Fruit fly (Drosophila melanogaster) whole organism, embryonic: Measurements from ENCODE around the gene sol.
A peak's percentile ranks its signal among the peaks of the same experiment; 100 is the strongest.

ENCODE experiments used
- B-H2 ChIP-seq: fragments of 200-800 bp; sonication (Bioruptor generic); optimal IDR thresholded peaks from 2 replicates; lab custom pipeline; 2018; ENCODE audit warnings: missing biosample characterization, mild to moderate bottlenecking, missing genetic modification characterization
- CG12659 ChIP-seq: fragments of 200-800 bp; sonication (Bioruptor generic); optimal IDR thresholded peaks from 3 replicates; lab custom pipeline; 2017; ENCODE audit warnings: mild to moderate bottlenecking, missing biosample characterization, missing genetic modification reagents, missing genetic modification characterization
- CG13775 ChIP-seq: fragments of 200-800 bp; sonication (Bioruptor generic); optimal IDR thresholded peaks from 3 replicates; lab custom pipeline; 2017; ENCODE audit warnings: missing biosample characterization, mild to moderate bottlenecking, missing genetic modification characterization
- CG14014 ChIP-seq: fragments of 200-800 bp; sonication (Bioruptor generic); IDR thresholded peaks from 2 replicates; pipeline ENCODE4 v1.3.6; 2022; ENCODE audit warnings: missing biosample characterization, missing genetic modification characterization
- CG16779 ChIP-seq: fragments of 200-800 bp; sonication (Bioruptor generic); IDR thresholded peaks from 2 replicates; pipeline ENCODE4 v1.3.6; 2022; ENCODE audit warnings: missing biosample characterization, missing genetic modification characterization
- CG16813 ChIP-seq: fragments of 200-800 bp; sonication (Bioruptor generic); IDR thresholded peaks from 3 replicates; pipeline ENCODE4 v1.3.6; 2022; ENCODE audit warnings: missing biosample characterization, missing genetic modification characterization; ENCODE audit not compliant: partially characterized antibody
- CG18619 ChIP-seq: fragments of 200-800 bp; sonication (Bioruptor generic); optimal IDR thresholded peaks from 3 replicates; lab custom pipeline; 2017; ENCODE audit warnings: missing biosample characterization, mild to moderate bottlenecking, missing genetic modification characterization
- CG30403 ChIP-seq: fragments of 200-800 bp; sonication (Bioruptor generic); optimal IDR thresholded peaks from 3 replicates; lab custom pipeline; 2016; ENCODE audit warnings: missing biosample characterization, missing genetic modification characterization
- CG6175 ChIP-seq: fragments of 200-800 bp; sonication (Bioruptor generic); IDR thresholded peaks from 3 replicates; pipeline ENCODE4 v1.3.6; 2022; ENCODE audit warnings: missing biosample characterization, missing genetic modification characterization
- CG6654 ChIP-seq: fragments of 200-800 bp; sonication (Bioruptor generic); optimal IDR thresholded peaks from 2 replicates; lab custom pipeline; 2017; ENCODE audit warnings: missing biosample characterization, mild to moderate bottlenecking, missing genetic modification characterization
- CG6689 ChIP-seq: fragments of 200-800 bp; sonication (Bioruptor generic); IDR thresholded peaks from 2 replicates; pipeline ENCODE4 v1.3.6; 2022; ENCODE audit warnings: missing biosample characterization, missing genetic modification characterization
- CG8388 ChIP-seq: fragments of 200-800 bp; sonication (Bioruptor generic); optimal IDR thresholded peaks from 2 replicates; lab custom pipeline; 2019; ENCODE audit warnings: missing biosample characterization, mild to moderate bottlenecking, missing genetic modification characterization, moderate library complexity
- CG8478 ChIP-seq: fragments of >200 bp; optimal IDR thresholded peaks from 2 replicates; lab custom pipeline; 2018
- CG8944 ChIP-seq: fragments of 200-800 bp; sonication (Bioruptor generic); optimal IDR thresholded peaks from 3 replicates; lab custom pipeline; 2016; ENCODE audit warnings: missing biosample characterization, missing genetic modification characterization
- CG9215 ChIP-seq: fragments of 200-800 bp; sonication (Bioruptor generic); IDR thresholded peaks from 2 replicates; pipeline ENCODE4 v1.3.6; 2022; ENCODE audit warnings: missing biosample characterization, missing genetic modification characterization
- CG9437 ChIP-seq: fragments of 200-800 bp; sonication (Bioruptor generic); optimal IDR thresholded peaks from 2 replicates; lab custom pipeline; 2018; ENCODE audit warnings: missing biosample characterization, mild to moderate bottlenecking, missing genetic modification characterization
- CG9876 ChIP-seq: fragments of 200-800 bp; sonication (Bioruptor generic); optimal IDR thresholded peaks from 2 replicates; lab custom pipeline; 2016; ENCODE audit warnings: missing biosample characterization, missing genetic modification characterization
- D19A ChIP-seq: fragments of 200-800 bp; optimal IDR thresholded peaks from 3 replicates; lab custom pipeline; 2019; ENCODE audit warnings: missing biosample characterization, mild to moderate bottlenecking, missing genetic modification characterization, moderate library complexity
- Dip3 ChIP-seq: fragments of 200-800 bp; sonication (Bioruptor generic); optimal IDR thresholded peaks from 3 replicates; lab custom pipeline; 2016; ENCODE audit warnings: missing biosample characterization, missing genetic modification characterization
- Fer1 ChIP-seq: fragments of 200-800 bp; sonication (Bioruptor generic); optimal IDR thresholded peaks from 2 replicates; lab custom pipeline; 2017; ENCODE audit warnings: missing biosample characterization, mild to moderate bottlenecking, missing genetic modification characterization
- Gug ChIP-seq: fragments of 200-800 bp; sonication (Bioruptor generic); IDR thresholded peaks from 4 replicates; pipeline ENCODE4 v1.3.6; 2022; ENCODE audit warnings: missing biosample characterization, missing genetic modification characterization
- HHEX ChIP-seq: fragments of 200-800 bp; sonication (Bioruptor generic); optimal IDR thresholded peaks from 3 replicates; lab custom pipeline; 2017; ENCODE audit warnings: missing biosample characterization, mild to moderate bottlenecking, missing genetic modification characterization, missing genetic modification reagents
- Hey ChIP-seq: fragments of 200-800 bp; sonication (Bioruptor generic); optimal IDR thresholded peaks from 3 replicates; lab custom pipeline; 2018; ENCODE audit warnings: missing biosample characterization, mild to moderate bottlenecking, missing genetic modification characterization
- HmgZ ChIP-seq: fragments of 200-800 bp; sonication (Bioruptor generic); optimal IDR thresholded peaks from 2 replicates; lab custom pipeline; 2018; ENCODE audit warnings: missing biosample characterization, mild to moderate bottlenecking, missing genetic modification characterization
- Lhr ChIP-seq: fragments of 200-800 bp; sonication (Bioruptor generic); optimal IDR thresholded peaks from 3 replicates; lab custom pipeline; 2017; ENCODE audit warnings: mild to moderate bottlenecking, missing biosample characterization, missing genetic modification reagents, missing genetic modification characterization
- NFAT ChIP-seq: fragments of 200-800 bp; sonication (Bioruptor generic); IDR thresholded peaks from 2 replicates; pipeline ENCODE4 v1.3.6; 2022; ENCODE audit warnings: missing biosample characterization, missing genetic modification characterization
- Oli ChIP-seq: fragments of 200-800 bp; sonication (Bioruptor generic); optimal IDR thresholded peaks from 2 replicates; lab custom pipeline; 2018; ENCODE audit warnings: missing biosample characterization, mild to moderate bottlenecking, missing genetic modification characterization, moderate library complexity
- Optix ChIP-seq: fragments of 200-800 bp; sonication (Bioruptor generic); IDR thresholded peaks from 3 replicates; pipeline ENCODE4 v1.3.6; 2022; ENCODE audit warnings: missing biosample characterization, missing genetic modification characterization
- PHDP ChIP-seq: fragments of 200-800 bp; sonication (Bioruptor generic); optimal IDR thresholded peaks from 3 replicates; lab custom pipeline; 2018; ENCODE audit warnings: missing biosample characterization, mild to moderate bottlenecking, missing genetic modification characterization, moderate library complexity
- Rfx ChIP-seq: fragments of 200-800 bp; sonication (Bioruptor generic); IDR thresholded peaks from 2 replicates; pipeline ENCODE4 v1.3.6; 2022; ENCODE audit warnings: missing biosample characterization, missing genetic modification characterization
- Sox100B ChIP-seq: fragments of 200-800 bp; sonication (Bioruptor generic); optimal IDR thresholded peaks from 3 replicates; lab custom pipeline; 2018; ENCODE audit warnings: missing biosample characterization, mild to moderate bottlenecking, missing genetic modification characterization
- Sry-δ ChIP-seq: fragments of 200-800 bp; sonication (Bioruptor generic); optimal IDR thresholded peaks from 2 replicates; lab custom pipeline; 2016; ENCODE audit warnings: missing biosample characterization, missing genetic modification characterization
- Usf ChIP-seq: fragments of 200-800 bp; sonication (Bioruptor generic); optimal IDR thresholded peaks from 2 replicates; lab custom pipeline; 2017; ENCODE audit warnings: missing genotype, missing biosample characterization, missing genetic modification characterization
- Xrp1 ChIP-seq: fragments of 200-800 bp; sonication (Bioruptor generic); IDR thresholded peaks from 2 replicates; pipeline ENCODE4 v1.3.6; 2022; ENCODE audit warnings: missing biosample characterization, missing genetic modification characterization
- bowl ChIP-seq: fragments of 200-800 bp; sonication (Bioruptor generic); IDR thresholded peaks from 2 replicates; pipeline ENCODE4 v1.3.6; 2022; ENCODE audit warnings: missing biosample characterization, missing genetic modification characterization
- crp ChIP-seq, 2 experiments: fragments of 200-800 bp; sonication (Bioruptor generic); optimal IDR thresholded peaks; 2 replicates in 1 of 2; 3 replicates in 1 of 2; lab custom pipeline; 2017; ENCODE audit warnings: missing biosample characterization in 2 of 2, missing genetic modification characterization in 2 of 2, mild to moderate bottlenecking in 1 of 2, moderate library complexity in 1 of 2
- dmrt99B ChIP-seq: fragments of 200-800 bp; sonication (Bioruptor generic); optimal IDR thresholded peaks from 2 replicates; lab custom pipeline; 2018; ENCODE audit warnings: missing biosample characterization, mild to moderate bottlenecking, missing genetic modification characterization, moderate library complexity
- dpn ChIP-seq, 2 experiments: fragments of 200-800 bp; sonication (Bioruptor generic); optimal IDR thresholded peaks; 3 replicates each; lab custom pipeline; 2016; ENCODE audit warnings: missing biosample characterization in 2 of 2, missing genetic modification characterization in 2 of 2
- dysf ChIP-seq: fragments of 200-800 bp; sonication (Bioruptor generic); IDR thresholded peaks from 3 replicates; pipeline ENCODE4 v1.3.6; 2022; ENCODE audit warnings: missing biosample characterization, missing genetic modification characterization
- hb ChIP-seq: fragments of 200-800 bp; sonication (Bioruptor generic); IDR thresholded peaks from 3 replicates; pipeline ENCODE4 v1.3.6; 2022; ENCODE audit warnings: missing biosample characterization, missing genetic modification characterization; ENCODE audit not compliant: partially characterized antibody
- hkb ChIP-seq, 2 experiments: fragments of 200-800 bp in 1 of 2; fragments of >200 bp in 1 of 2; sonication (Bioruptor generic) in 1 of 2; IDR thresholded peaks in 1 of 2; optimal IDR thresholded peaks in 1 of 2; 2 replicates each; pipeline versions ENCODE4 v1.3.6 to Lab custom; 2017 to 2022; ENCODE audit warnings: missing biosample characterization in 1 of 2, missing genetic modification characterization in 1 of 2
- nerfin-2 ChIP-seq: fragments of 200-800 bp; sonication (Bioruptor generic); IDR thresholded peaks from 2 replicates; pipeline ENCODE4 v1.3.6; 2022; ENCODE audit warnings: missing biosample characterization, missing genetic modification characterization; ENCODE audit not compliant: partially characterized antibody
- run ChIP-seq: fragments of 200-800 bp; sonication (Bioruptor generic); optimal IDR thresholded peaks from 3 replicates; lab custom pipeline; 2018; ENCODE audit warnings: missing biosample characterization, mild to moderate bottlenecking, missing genetic modification characterization
- scrt ChIP-seq: fragments of 200-800 bp; sonication (Bioruptor generic); optimal IDR thresholded peaks from 2 replicates; lab custom pipeline; 2018; ENCODE audit warnings: missing biosample characterization, mild to moderate bottlenecking, missing genetic modification characterization, moderate library complexity
- sd ChIP-seq: fragments of 200-800 bp; sonication (Bioruptor generic); optimal IDR thresholded peaks from 3 replicates; lab custom pipeline; 2018; ENCODE audit warnings: missing biosample characterization, mild to moderate bottlenecking, missing genetic modification characterization, moderate library complexity
- slbo ChIP-seq: fragments of 200-800 bp; sonication (Bioruptor generic); IDR thresholded peaks from 2 replicates; pipeline ENCODE4 v1.3.6; 2022; ENCODE audit warnings: missing biosample characterization, missing genetic modification characterization
- slou ChIP-seq: fragments of 200-800 bp; sonication (Bioruptor generic); optimal IDR thresholded peaks from 3 replicates; lab custom pipeline; 2016; ENCODE audit warnings: missing biosample characterization, missing genetic modification characterization
- sr ChIP-seq: fragments of 200-800 bp; sonication (Bioruptor generic); IDR thresholded peaks from 3 replicates; pipeline ENCODE4 v1.3.6; 2022; ENCODE audit warnings: missing biosample characterization, missing genetic modification characterization
- stc ChIP-seq: fragments of 200-800 bp; sonication (Bioruptor generic); IDR thresholded peaks from 2 replicates; pipeline ENCODE4 v1.3.6; 2022; ENCODE audit warnings: missing biosample characterization, missing genetic modification characterization
- unc-4 ChIP-seq: fragments of 200-800 bp; sonication (Bioruptor generic); IDR thresholded peaks from 2 replicates; pipeline ENCODE4 v1.3.6; 2022; ENCODE audit warnings: missing biosample characterization, missing genetic modification characterization; ENCODE audit not compliant: partially characterized antibody

The sol gene

dm6 chrX:21375595-21376047, 25.5 kb downstream of the sol start (continued):
- TF ChIP-seq dmrt99B (tag; lab: Kevin White, UChicago) (peak; percentile 64), Xrp1 (GFP tag; lab: Robert Waterston, UW) (peak; percentile 41; the same call in 1 of the 2 replicates), crp (GFP tag; optimal IDR thresholded peaks at IDR 0.05; lab: Kevin White, UChicago) (peak in 1 of 2 experiments; percentile 62), Lhr (no peak), D19A (tag; lab: Kevin White, UChicago) (peak; percentile 24), CG14014 (GFP tag; lab: Robert Waterston, UW) (peak; percentile 30; the same call in 1 of the 2 replicates), CG18619 (GFP tag; lab: Kevin White, UChicago) (peak; percentile 43), bowl (GFP tag; lab: Robert Waterston, UW) (no peak), Rfx (GFP tag; lab: Robert Waterston, UW) (peak; percentile 57), slbo (peak; percentile 63), CG13775 (GFP tag; lab: Kevin White, UChicago) (peak; percentile 19), CG30403 (GFP tag; lab: Kevin White, UChicago) (peak; percentile 44), NFAT (GFP tag; lab: Robert Waterston, UW) (0 out of 2 replicates have a peak, but pooled peaks have one; percentile 41), Optix (GFP tag; lab: Robert Waterston, UW) (no peak), CG8478 (lab: Kevin White, UChicago) (no peak), CG9437 (GFP tag; lab: Kevin White, UChicago) (peak; percentile 28), HHEX (GFP tag; lab: Kevin White, UChicago) (peak; percentile 52), CG16779 (GFP tag; lab: Robert Waterston, UW) (no peak), Gug (GFP tag; lab: Robert Waterston, UW) (peak; percentile 36; the same call in 1 of the 4 replicates), CG12659 (GFP tag; lab: Kevin White, UChicago) (peak; percentile 51), Dip3 (GFP tag; lab: Kevin White, UChicago) (no peak), Hey (tag; lab: Kevin White, UChicago) (no peak), sd (tag; lab: Kevin White, UChicago) (no peak), CG8944 (GFP tag; lab: Kevin White, UChicago) (no peak), Sry-δ (GFP tag; lab: Kevin White, UChicago) (no peak), hkb (optimal IDR thresholded peaks at IDR 0.05; lab: Kevin White, UChicago) (no peak), hkb (GFP tag; IDR thresholded peaks at IDR 0.05; lab: Robert Waterston, UW) (0 out of 2 replicates have a peak, but pooled peaks have one; percentile 7), nerfin-2 (no peak), Fer1 (peak; percentile 59), PHDP (tag; lab: Kevin White, UChicago) (peak; percentile 57), B-H2 (GFP tag; lab: Kevin White, UChicago) (no peak), stc (no peak), CG8388 (GFP tag; lab: Kevin White, UChicago) (peak; percentile 3), CG6175 (no peak), hb (GFP tag; lab: Robert Waterston, UW) (no peak), HmgZ (peak; percentile 10), CG6654 (no peak), CG6689 (peak; percentile 43; the same call in 1 of the 2 replicates), CG9215 (GFP tag; lab: Robert Waterston, UW) (0 out of 2 replicates have a peak, but pooled peaks have one; percentile 25), scrt (GFP tag; lab: Kevin White, UChicago) (peak; percentile 2), Oli (peak; percentile 45), CG16813 (GFP tag; lab: Robert Waterston, UW) (no peak), unc-4 (GFP tag; lab: Robert Waterston, UW) (no peak), CG9876 (GFP tag; lab: Kevin White, UChicago) (no peak), dpn (GFP tag; optimal IDR thresholded peaks at IDR 0.05; lab: Kevin White, UChicago) (peak in 1 of 2 experiments; percentile 21), run (tag; lab: Kevin White, UChicago) (no peak), Usf (GFP tag; lab: Kevin White, UChicago) (no peak), slou (no peak), dysf (GFP tag; lab: Robert Waterston, UW) (peak; percentile 40; the same call in 1 of the 3 replicates), Sox100B (GFP tag; lab: Kevin White, UChicago) (peak; percentile 54), sr (GFP tag; lab: Robert Waterston, UW) (no peak)
